Fruit fly (Drosophila melanogaster) whole organism, adult: Measurements from ENCODE around the gene ssp5.

ENCODE experiments used
- CG11617 ChIP-seq: fragments of 200-800 bp; sonication (Bioruptor generic); optimal IDR thresholded peaks from 2 replicates; lab custom pipeline; 2017; ENCODE audit warnings: mild to moderate bottlenecking, missing biosample characterization, missing genetic modification reagents, missing genetic modification characterization
- CG12768 ChIP-seq: fragments of 200-800 bp; sonication (Bioruptor generic); optimal IDR thresholded peaks from 2 replicates; lab custom pipeline; 2017; ENCODE audit warnings: missing biosample characterization, missing genetic modification characterization, mild to moderate bottlenecking, moderate library complexity, missing genetic modification reagents
- CG14711 ChIP-seq: fragments of 200-800 bp; sonication (Bioruptor generic); optimal IDR thresholded peaks from 2 replicates; lab custom pipeline; 2018; ENCODE audit warnings: missing biosample characterization, mild to moderate bottlenecking, missing genetic modification characterization, moderate library complexity
- CG1620 ChIP-seq: fragments of 200-800 bp; sonication (Bioruptor generic); optimal IDR thresholded peaks from 2 replicates; lab custom pipeline; 2016; ENCODE audit warnings: missing biosample characterization, missing genetic modification characterization
- CG33017 ChIP-seq: fragments of 200-800 bp; sonication (Bioruptor generic); optimal IDR thresholded peaks from 2 replicates; lab custom pipeline; 2018; ENCODE audit warnings: missing biosample characterization, mild to moderate bottlenecking, missing genetic modification characterization, moderate library complexity
- CG5204 ChIP-seq: fragments of 200-800 bp; sonication (Bioruptor generic); optimal IDR thresholded peaks from 2 replicates; lab custom pipeline; 2016; ENCODE audit warnings: missing biosample characterization, missing genetic modification characterization
- CG7045 ChIP-seq: fragments of 200-800 bp; sonication (Bioruptor generic); optimal IDR thresholded peaks from 2 replicates; lab custom pipeline; 2017; ENCODE audit warnings: missing biosample characterization, mild to moderate bottlenecking, missing genetic modification characterization
- CG7101 ChIP-seq: fragments of 200-800 bp; sonication (Bioruptor generic); optimal IDR thresholded peaks from 2 replicates; lab custom pipeline; 2018; ENCODE audit warnings: missing biosample characterization, mild to moderate bottlenecking, missing genetic modification characterization, moderate library complexity
- Clk ChIP-seq: fragments of 200-800 bp; sonication (Bioruptor generic); optimal IDR thresholded peaks from 2 replicates; lab custom pipeline; 2017; ENCODE audit warnings: missing biosample characterization, missing genetic modification characterization
- Crg-1 ChIP-seq: fragments of 200-800 bp; sonication (Bioruptor generic); optimal IDR thresholded peaks from 2 replicates; lab custom pipeline; 2016; ENCODE audit warnings: missing biosample characterization, missing genetic modification characterization
- Hr96 ChIP-seq: fragments of 200-800 bp; sonication (Bioruptor generic); optimal IDR thresholded peaks from 2 replicates; lab custom pipeline; 2016; ENCODE audit warnings: missing biosample characterization, missing genetic modification characterization
- Mnt ChIP-seq: fragments of 200-800 bp; sonication (Bioruptor generic); optimal IDR thresholded peaks from 2 replicates; lab custom pipeline; 2016; ENCODE audit warnings: missing biosample characterization, mild to moderate bottlenecking, missing genetic modification characterization
- bab1 ChIP-seq: fragments of 200-800 bp; sonication (Bioruptor generic); optimal IDR thresholded peaks from 3 replicates; lab custom pipeline; 2019; ENCODE audit warnings: missing biosample characterization, mild to moderate bottlenecking, missing genetic modification characterization, moderate library complexity
- cic ChIP-seq: fragments of 200-800 bp; sonication (Bioruptor generic); optimal IDR thresholded peaks from 2 replicates; lab custom pipeline; 2017; ENCODE audit warnings: missing biosample characterization, mild to moderate bottlenecking, missing genetic modification characterization, moderate library complexity
- cnc ChIP-seq, 2 experiments: fragments of >200 bp; optimal IDR thresholded peaks; 2 replicates each; lab custom pipeline; 2017
- kay ChIP-seq: fragments of 200-800 bp; sonication (Bioruptor generic); peaks from one replicate; lab custom pipeline; 2016; ENCODE audit warnings: missing biosample characterization, missing genetic modification characterization, borderline replicate concordance
- ovo ChIP-seq: fragments of 200-800 bp; sonication (Bioruptor generic); optimal IDR thresholded peaks from 2 replicates; lab custom pipeline; 2016; ENCODE audit warnings: missing biosample characterization, missing genetic modification characterization
- pad ChIP-seq: fragments of 200-800 bp; sonication (Bioruptor generic); optimal IDR thresholded peaks from 3 replicates; lab custom pipeline; 2017; ENCODE audit warnings: missing biosample characterization, missing genetic modification characterization, mild to moderate bottlenecking, moderate library complexity, missing genetic modification reagents
- tj ChIP-seq: fragments of 200-800 bp; sonication (Bioruptor generic); optimal IDR thresholded peaks from 3 replicates; lab custom pipeline; 2017; ENCODE audit warnings: missing biosample characterization, mild to moderate bottlenecking, missing genetic modification characterization, moderate library complexity
- toe ChIP-seq: fragments of 200-800 bp; sonication (Bioruptor generic); optimal IDR thresholded peaks from 2 replicates; lab custom pipeline; 2016; ENCODE audit warnings: missing biosample characterization, missing genetic modification characterization

The ssp5 gene

DNA sequence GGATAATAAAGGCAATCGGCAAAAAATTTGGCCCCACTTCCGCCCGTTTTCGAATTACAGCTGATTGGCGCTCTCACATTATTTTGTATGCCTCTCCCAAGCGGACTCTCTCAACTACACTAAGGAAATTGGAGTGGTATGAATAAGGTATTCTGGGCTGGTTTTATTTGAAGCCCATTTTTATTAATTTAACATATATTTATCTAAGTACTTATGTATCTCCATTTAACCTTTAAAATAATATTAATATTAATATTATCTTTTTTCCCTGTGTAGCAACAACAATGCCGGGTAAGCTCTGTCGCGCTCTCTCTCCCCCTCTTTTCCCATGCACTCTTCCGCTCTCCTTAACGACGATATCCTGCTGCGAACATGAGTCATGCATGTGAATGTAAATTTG lies 46.0 kb downstream of the ssp5 start:
- TF ChIP-seq CG12768 (GFP tag; lab: Kevin White, UChicago) (peak; percentile 64), CG7045 (GFP tag; lab: Kevin White, UChicago) (peak; percentile 78), CG5204 (GFP tag; lab: Kevin White, UChicago) (peak; percentile 23), Mnt (GFP tag; lab: Kevin White, UChicago) (no peak), toe (GFP tag; lab: Kevin White, UChicago) (peak; percentile 11), CG11617 (GFP tag; lab: Kevin White, UChicago) (peak; percentile 15), ovo (GFP tag; lab: Kevin White, UChicago) (no peak), CG33017 (tag; lab: Kevin White, UChicago) (peak; percentile 84), CG7101 (tag; lab: Kevin White, UChicago) (peak; percentile 69), bab1 (GFP tag; lab: Kevin White, UChicago) (no peak), Clk (GFP tag; lab: Kevin White, UChicago) (peak; percentile 66), pad (GFP tag; lab: Kevin White, UChicago) (peak; percentile 18), kay (GFP tag; lab: Kevin White, UChicago) (peak; percentile 31), Hr96 (GFP tag; lab: Kevin White, UChicago) (no peak), CG14711 (tag; lab: Kevin White, UChicago) (peak; percentile 71)

DNA sequence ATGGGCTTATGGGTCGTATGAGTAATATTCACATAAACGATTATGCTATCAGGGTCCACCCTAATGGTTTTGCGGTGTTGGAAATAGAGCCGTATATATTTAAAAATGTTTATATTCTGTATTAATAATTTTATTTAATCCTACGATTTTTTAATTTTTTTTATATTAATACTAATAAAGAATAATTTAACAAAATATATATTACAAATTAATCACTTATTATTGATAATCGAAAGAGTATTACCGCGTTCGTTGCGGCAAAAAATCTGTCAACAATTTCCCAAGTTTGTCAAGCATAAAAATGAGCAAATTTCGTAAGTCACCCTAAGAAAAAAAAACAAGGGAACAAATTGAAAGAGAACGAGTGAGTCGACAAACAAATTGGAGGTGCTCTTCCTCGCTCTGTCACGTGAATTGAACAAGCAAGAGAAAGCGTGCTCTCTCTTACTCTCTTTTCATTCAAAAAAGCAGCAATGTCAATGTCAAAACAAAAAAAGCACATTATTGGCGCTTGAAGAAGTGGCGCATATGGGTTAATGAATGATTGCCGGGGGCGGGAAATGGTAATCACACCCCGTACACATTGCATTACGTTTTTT lies 47.5 kb downstream of the ssp5 start:
- TF ChIP-seq Hr96 (GFP tag; lab: Kevin White, UChicago) = no peak
- no peak for TF ChIP-seq CG7101 (tag; lab: Kevin White, UChicago)
- no peak for TF ChIP-seq toe (GFP tag; lab: Kevin White, UChicago)
- TF ChIP-seq CG12768 (GFP tag; lab: Kevin White, UChicago) = no peak
- TF ChIP-seq CG33017 (tag; lab: Kevin White, UChicago) = no peak
- no peak for TF ChIP-seq kay (GFP tag; lab: Kevin White, UChicago)
- TF ChIP-seq CG5204 (GFP tag; lab: Kevin White, UChicago) = no peak
- TF ChIP-seq Clk (GFP tag; lab: Kevin White, UChicago) = no peak
- TF ChIP-seq cnc (optimal IDR thresholded peaks at IDR 0.05; lab: Kevin White, UChicago) = no peak
- no peak for TF ChIP-seq ovo (GFP tag; lab: Kevin White, UChicago)
- no peak for TF ChIP-seq CG7045 (GFP tag; lab: Kevin White, UChicago)
- TF ChIP-seq Mnt (GFP tag; lab: Kevin White, UChicago) = no peak
- TF ChIP-seq CG1620 (GFP tag; lab: Kevin White, UChicago) = no peak
- TF ChIP-seq Crg-1 (GFP tag; lab: Kevin White, UChicago) = no peak
- no peak for TF ChIP-seq CG11617 (GFP tag; lab: Kevin White, UChicago)
- TF ChIP-seq tj (GFP tag; lab: Kevin White, UChicago) = no peak
- TF ChIP-seq CG14711 (tag; lab: Kevin White, UChicago) = no peak
- no peak for TF ChIP-seq bab1 (GFP tag; lab: Kevin White, UChicago)
- TF ChIP-seq pad (GFP tag; lab: Kevin White, UChicago) = no peak
- no peak for TF ChIP-seq cic (GFP tag; lab: Kevin White, UChicago)

DNA sequence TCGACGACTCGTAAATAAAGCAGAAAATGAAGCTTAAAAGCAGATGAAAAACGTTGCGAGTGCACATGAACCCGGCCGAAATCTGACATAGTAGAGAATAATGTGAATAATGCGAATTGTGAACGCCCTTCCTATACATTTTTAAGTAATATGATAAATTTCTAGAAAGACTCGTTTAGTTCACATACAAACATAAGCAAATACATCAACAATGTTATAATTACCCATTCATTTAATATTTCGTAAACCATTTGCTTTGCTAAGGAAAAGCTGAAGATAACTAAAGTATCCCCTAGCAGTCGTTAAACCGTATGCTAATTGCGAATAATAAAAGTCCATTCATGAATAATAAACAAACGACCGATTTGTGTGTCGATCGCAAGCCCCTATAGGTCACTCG lies 50.6 kb downstream of the ssp5 start:
- no peak for TF ChIP-seq cnc (optimal IDR thresholded peaks at IDR 0.05; lab: Kevin White, UChicago)
- no peak for TF ChIP-seq CG7045 (GFP tag; lab: Kevin White, UChicago)
- TF ChIP-seq kay (GFP tag; lab: Kevin White, UChicago) = no peak
- TF ChIP-seq CG7101 (tag; lab: Kevin White, UChicago) = no peak
- TF ChIP-seq CG33017 (tag; lab: Kevin White, UChicago) = peak; percentile 19
- TF ChIP-seq tj (GFP tag; lab: Kevin White, UChicago) = no peak
- TF ChIP-seq CG14711 (tag; lab: Kevin White, UChicago) = no peak
